Fruit fly (Drosophila melanogaster): ENCODE measurements around the gene Manf.
A peak's percentile ranks its signal among the peaks of the same experiment; 100 is the strongest.

dm6 chr3R:16305185-16305989 lies 43.8 kb upstream of the Manf start, which contains the start of gene Zip89B:
- TF ChIP-seq h (GFP tag; optimal IDR thresholded peaks at IDR 0.05) (no peak), CrebA (GFP tag; optimal IDR thresholded peaks at IDR 0.05; ENCODE audit: borderline replicate concordance) (no peak), HLH106 (tag; optimal IDR thresholded peaks at IDR 0.05) (no peak), foxo (GFP tag; optimal IDR thresholded peaks at IDR 0.05) (no peak), OdsH (GFP tag; optimal IDR thresholded peaks at IDR 0.05) (peak; percentile 18), Jra (GFP tag; optimal IDR thresholded peaks at IDR 0.05) (no peak), pan (optimal IDR thresholded peaks at IDR 0.05) (no peak), sv (GFP tag; optimal IDR thresholded peaks at IDR 0.05) (no peak), lola (GFP tag; optimal IDR thresholded peaks at IDR 0.05) (no peak), Myc (optimal IDR thresholded peaks at IDR 0.05) (no peak), usp (GFP tag; optimal IDR thresholded peaks at IDR 0.05) (no peak), jim (GFP tag; optimal IDR thresholded peaks at IDR 0.05) (no peak), dl (GFP tag; optimal IDR thresholded peaks at IDR 0.05; ENCODE audit: insufficient read depth in 1 of 2, partially characterized antibody in 2 of 2) (peak; percentile 71 to 86), GATAd (GFP tag; optimal IDR thresholded peaks at IDR 0.05) (no peak)

Measured in whole organism, wandering third instar larva.